Worm (Caenorhabditis elegans) whole organism, late embryonic: ENCODE data around the gene K03B8.14.

Experiments used
- C08G9.2 ChIP-seq: sonication (generic microtip); optimal IDR thresholded peaks from 2 replicates; lab custom pipeline; 2016; ENCODE audit warnings: mild to moderate bottlenecking, missing genetic modification characterization, moderate library complexity, missing compliant biosample characterization
- C38D4.7 ChIP-seq: fragments of 200-800 bp; sonication (Bioruptor generic); optimal IDR thresholded peaks from 2 replicates; lab custom pipeline; 2018; ENCODE audit warnings: mild to moderate bottlenecking, missing genetic modification characterization, moderate library complexity, missing compliant biosample characterization
- F13H6.1 ChIP-seq: sonication (generic microtip); optimal IDR thresholded peaks from 2 replicates; lab custom pipeline; 2016; ENCODE audit warnings: missing genetic modification characterization, missing compliant biosample characterization
- K02D7.2 ChIP-seq: sonication (generic microtip); optimal IDR thresholded peaks from 2 replicates; lab custom pipeline; 2017; ENCODE audit warnings: mild to moderate bottlenecking, missing genetic modification characterization, missing compliant biosample characterization
- T23F11.4 ChIP-seq: fragments of 200-800 bp; sonication (Bioruptor generic); optimal IDR thresholded peaks from 2 replicates; lab custom pipeline; 2018; ENCODE audit warnings: mild to moderate bottlenecking, missing genetic modification characterization, missing compliant biosample characterization
- Y22D7AL.16 ChIP-seq: sonication (generic microtip); optimal IDR thresholded peaks from 2 replicates; lab custom pipeline; 2016; ENCODE audit warnings: missing genetic modification characterization, missing compliant biosample characterization
- ahr-1 ChIP-seq: sonication (generic microtip); optimal IDR thresholded peaks from 2 replicates; lab custom pipeline; 2016; ENCODE audit warnings: missing genetic modification characterization, missing compliant biosample characterization
- ama-1 ChIP-seq: fragments of 150-350 bp; optimal IDR thresholded peaks from 2 replicates; lab custom pipeline; 2014
- ceh-2 ChIP-seq: sonication (generic microtip); optimal IDR thresholded peaks from 2 replicates; lab custom pipeline; 2016; ENCODE audit warnings: missing genotype, missing genetic modification characterization, missing compliant biosample characterization
- ceh-30 ChIP-seq: fragments of 150-350 bp; optimal IDR thresholded peaks from 2 replicates; lab custom pipeline; 2014; ENCODE audit warnings: missing biosample characterization, missing genetic modification characterization
- ceh-31 ChIP-seq: sonication (generic microtip); optimal IDR thresholded peaks from 2 replicates; lab custom pipeline; 2016; ENCODE audit warnings: missing genetic modification characterization, missing compliant biosample characterization
- ceh-34 ChIP-seq: sonication (generic microtip); optimal IDR thresholded peaks from 2 replicates; lab custom pipeline; 2016; ENCODE audit warnings: mild to moderate bottlenecking, missing genetic modification characterization, missing compliant biosample characterization
- ceh-6 ChIP-seq: fragments of 200-800 bp; sonication (Bioruptor generic); optimal IDR thresholded peaks from 2 replicates; lab custom pipeline; 2018; ENCODE audit warnings: mild to moderate bottlenecking, missing genetic modification characterization, missing compliant biosample characterization
- ceh-9 ChIP-seq: sonication (generic microtip); optimal IDR thresholded peaks from 2 replicates; lab custom pipeline; 2016; ENCODE audit warnings: mild to moderate bottlenecking, missing genetic modification characterization, inconsistent platforms, missing compliant biosample characterization
- dve-1 ChIP-seq: sonication (generic microtip); optimal IDR thresholded peaks from 2 replicates; lab custom pipeline; 2017; ENCODE audit warnings: antibody characterized with exemption, mild to moderate bottlenecking, missing genetic modification characterization, missing compliant biosample characterization
- elt-2 ChIP-seq: sonication (generic microtip); optimal IDR thresholded peaks from 2 replicates; lab custom pipeline; 2016; ENCODE audit warnings: missing genetic modification reagents, missing genetic modification characterization, missing compliant biosample characterization
- elt-4 ChIP-seq: sonication (generic microtip); optimal IDR thresholded peaks from 2 replicates; lab custom pipeline; 2016; ENCODE audit warnings: missing genetic modification characterization, missing compliant biosample characterization
- ets-4 ChIP-seq: sonication (generic microtip); optimal IDR thresholded peaks from 2 replicates; lab custom pipeline; 2016; ENCODE audit warnings: missing genetic modification characterization, missing compliant biosample characterization
- fax-1 ChIP-seq: sonication (generic microtip); optimal IDR thresholded peaks from 2 replicates; lab custom pipeline; 2016; ENCODE audit warnings: missing genotype, missing genetic modification characterization, missing compliant biosample characterization
- fkh-10 ChIP-seq: fragments of 150-350 bp; optimal IDR thresholded peaks from 2 replicates; lab custom pipeline; 2014; ENCODE audit warnings: missing biosample characterization, missing genetic modification reagents, missing genetic modification characterization
- fkh-6 ChIP-seq: sonication (generic microtip); optimal IDR thresholded peaks from 2 replicates; lab custom pipeline; 2016; ENCODE audit warnings: missing genetic modification characterization, missing compliant biosample characterization
- gmeb-2 ChIP-seq: sonication (generic microtip); optimal IDR thresholded peaks from 2 replicates; lab custom pipeline; 2016; ENCODE audit warnings: missing genetic modification characterization, inconsistent platforms, missing compliant biosample characterization
- hlh-13 ChIP-seq: fragments of 200-800 bp; sonication (Bioruptor generic); optimal IDR thresholded peaks from 2 replicates; lab custom pipeline; 2018; ENCODE audit warnings: mild to moderate bottlenecking, missing genetic modification characterization, missing compliant biosample characterization
- hlh-15 ChIP-seq: sonication (generic microtip); optimal IDR thresholded peaks from 2 replicates; lab custom pipeline; 2016; ENCODE audit warnings: missing genetic modification characterization, missing compliant biosample characterization
- hlh-30 ChIP-seq: sonication (generic microtip); optimal IDR thresholded peaks from 2 replicates; lab custom pipeline; 2017; ENCODE audit warnings: antibody characterized with exemption, missing genetic modification characterization, missing compliant biosample characterization; ENCODE audit not compliant: insufficient read depth
- lim-6 ChIP-seq: sonication (generic microtip); optimal IDR thresholded peaks from 2 replicates; lab custom pipeline; 2016; ENCODE audit warnings: missing genetic modification characterization, missing compliant biosample characterization
- lin-11 ChIP-seq: fragments of 200-800 bp; sonication (Bioruptor generic); optimal IDR thresholded peaks from 2 replicates; lab custom pipeline; 2018; ENCODE audit warnings: mild to moderate bottlenecking, missing genetic modification characterization, missing compliant biosample characterization
- madf-2 ChIP-seq: sonication (generic microtip); optimal IDR thresholded peaks from 2 replicates; lab custom pipeline; 2017; ENCODE audit warnings: missing genetic modification characterization, missing compliant biosample characterization
- nhr-11 ChIP-seq: fragments of 150-350 bp; optimal IDR thresholded peaks from 2 replicates; lab custom pipeline; 2014; ENCODE audit warnings: missing biosample characterization, missing genetic modification characterization
- nhr-232 ChIP-seq: sonication (generic microtip); optimal IDR thresholded peaks from 2 replicates; lab custom pipeline; 2016; ENCODE audit warnings: missing genetic modification characterization, missing compliant biosample characterization
- npax-4 ChIP-seq: sonication (generic microtip); optimal IDR thresholded peaks from 2 replicates; lab custom pipeline; 2016; ENCODE audit warnings: missing genetic modification characterization, missing compliant biosample characterization
- odd-2 ChIP-seq: sonication (generic microtip); optimal IDR thresholded peaks from 2 replicates; lab custom pipeline; 2017; ENCODE audit warnings: antibody characterized with exemption, mild to moderate bottlenecking, missing genetic modification characterization, missing compliant biosample characterization
- pag-3 ChIP-seq: sonication (generic microtip); optimal IDR thresholded peaks from 2 replicates; lab custom pipeline; 2016; ENCODE audit warnings: missing compliant biosample characterization, missing genetic modification characterization, borderline replicate concordance
- pat-9 ChIP-seq: fragments of 200-800 bp; sonication (Bioruptor generic); optimal IDR thresholded peaks from 2 replicates; lab custom pipeline; 2018; ENCODE audit warnings: mild to moderate bottlenecking, missing genetic modification characterization, moderate library complexity, missing compliant biosample characterization
- pax-1 ChIP-seq: fragments of 150-350 bp; optimal IDR thresholded peaks from 2 replicates; lab custom pipeline; 2014; ENCODE audit warnings: missing biosample characterization, missing genetic modification characterization
- pha-2 ChIP-seq: sonication (generic microtip); optimal IDR thresholded peaks from 2 replicates; lab custom pipeline; 2017; ENCODE audit warnings: mild to moderate bottlenecking, missing genetic modification characterization, missing compliant biosample characterization
- pha-4 ChIP-seq: fragments of 150-350 bp; optimal IDR thresholded peaks from 2 replicates; lab custom pipeline; 2018; ENCODE audit warnings: missing biosample characterization, missing genetic modification reagents, missing genetic modification characterization
- ref-2 ChIP-seq: sonication (generic microtip); optimal IDR thresholded peaks from 2 replicates; lab custom pipeline; 2016; ENCODE audit warnings: missing genetic modification characterization, missing compliant biosample characterization
- rnt-1 ChIP-seq: sonication (generic microtip); optimal IDR thresholded peaks from 2 replicates; lab custom pipeline; 2016; ENCODE audit warnings: missing genetic modification characterization, missing compliant biosample characterization
- sdc-2 ChIP-seq: sonication (generic microtip); optimal IDR thresholded peaks from 2 replicates; lab custom pipeline; 2016; ENCODE audit warnings: missing genotype, missing genetic modification characterization, missing compliant biosample characterization
- syd-9 ChIP-seq: sonication (generic microtip); optimal IDR thresholded peaks from 2 replicates; lab custom pipeline; 2016; ENCODE audit warnings: mild to moderate bottlenecking, missing genetic modification characterization, moderate library complexity, missing compliant biosample characterization
- tbx-2 ChIP-seq: sonication (generic microtip); optimal IDR thresholded peaks from 2 replicates; lab custom pipeline; 2016; ENCODE audit warnings: missing genetic modification characterization, missing compliant biosample characterization
- tbx-7 ChIP-seq: sonication (generic microtip); optimal IDR thresholded peaks from 2 replicates; lab custom pipeline; 2016; ENCODE audit warnings: missing genotype, missing genetic modification characterization, missing compliant biosample characterization
- unc-42 ChIP-seq: sonication (generic microtip); optimal IDR thresholded peaks from 2 replicates; lab custom pipeline; 2016; ENCODE audit warnings: missing genotype, missing genetic modification characterization, missing compliant biosample characterization
- unc-55 ChIP-seq: sonication (generic microtip); optimal IDR thresholded peaks from 2 replicates; lab custom pipeline; 2017; ENCODE audit warnings: missing biosample characterization, missing genetic modification reagents, missing genetic modification characterization
- zip-5 ChIP-seq: sonication (generic microtip); optimal IDR thresholded peaks from 2 replicates; lab custom pipeline; 2016; ENCODE audit warnings: missing genetic modification characterization, missing compliant biosample characterization
- ztf-16 ChIP-seq: sonication (generic microtip); optimal IDR thresholded peaks from 2 replicates; lab custom pipeline; 2017; ENCODE audit warnings: missing genetic modification characterization, missing compliant biosample characterization

The K03B8.14 gene

DNA sequence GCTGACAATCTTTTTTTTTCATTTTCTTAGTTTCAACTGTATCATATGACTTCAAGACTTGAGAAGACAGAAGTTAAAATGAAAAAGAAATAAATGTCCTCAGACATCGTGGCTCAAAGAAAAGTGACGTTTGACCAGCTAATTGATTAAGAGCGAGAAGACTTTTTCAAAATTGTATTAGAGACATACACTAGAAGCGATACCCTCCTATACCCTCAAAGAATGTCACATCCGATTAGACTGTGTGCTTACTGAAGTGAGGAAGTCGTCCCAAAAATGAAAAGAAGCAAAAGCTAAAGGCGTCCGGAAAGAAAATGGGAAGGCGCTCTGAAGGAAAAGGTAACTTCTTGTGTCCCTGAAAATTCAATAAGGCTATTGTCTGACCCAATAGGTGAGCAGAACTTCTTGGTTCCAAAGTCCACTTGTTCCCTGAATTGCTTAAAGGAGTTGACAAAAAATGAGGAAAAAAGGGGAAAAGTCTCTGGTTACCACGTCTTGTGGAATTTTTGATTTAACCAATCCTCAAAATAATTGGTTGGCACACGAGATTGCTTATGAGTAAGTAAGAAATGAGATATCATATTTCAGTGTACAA lies 17.9 kb upstream of the K03B8.14 start:
- TF ChIP-seq unc-42 (tag; lab: Kevin White, UChicago), result peak; percentile 52
- no peak for TF ChIP-seq fkh-10
- TF ChIP-seq ceh-31 (tag; lab: Kevin White, UChicago), result no peak
- TF ChIP-seq, all 69 proteins: peak for 1

DNA sequence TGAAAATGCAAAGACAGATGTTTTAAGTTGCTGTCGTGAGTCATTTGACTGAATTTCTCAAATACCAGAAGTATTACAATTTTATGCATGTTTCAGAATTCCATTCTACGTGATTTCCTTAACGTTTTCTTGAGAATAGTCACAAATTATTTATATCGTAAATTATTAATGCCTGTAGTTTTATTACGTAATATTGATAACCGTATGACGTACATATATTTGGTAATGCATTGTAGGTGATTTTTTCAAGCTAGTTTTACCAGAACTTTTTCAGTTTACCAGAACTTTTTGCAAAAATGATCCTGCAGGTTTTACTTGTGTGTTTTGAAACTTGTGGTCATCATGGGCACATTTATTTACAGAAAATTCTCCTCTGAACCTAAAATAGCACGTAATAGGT lies 16.4 kb upstream of the K03B8.14 start:
- no peak for TF ChIP-seq hlh-13 (GFP tag; lab: Kevin White, UChicago)
- no peak for TF ChIP-seq ahr-1 (tag; lab: Kevin White, UChicago)
- TF ChIP-seq ceh-9 (tag; lab: Kevin White, UChicago), result no peak
- no peak for TF ChIP-seq C08G9.2 (tag; lab: Kevin White, UChicago)
- TF ChIP-seq ceh-34 (tag; lab: Kevin White, UChicago), result no peak
- no peak for TF ChIP-seq npax-4 (tag; lab: Kevin White, UChicago)
- no peak for TF ChIP-seq F13H6.1 (tag; lab: Kevin White, UChicago)
- TF ChIP-seq, all 69 proteins: peak for 0

DNA sequence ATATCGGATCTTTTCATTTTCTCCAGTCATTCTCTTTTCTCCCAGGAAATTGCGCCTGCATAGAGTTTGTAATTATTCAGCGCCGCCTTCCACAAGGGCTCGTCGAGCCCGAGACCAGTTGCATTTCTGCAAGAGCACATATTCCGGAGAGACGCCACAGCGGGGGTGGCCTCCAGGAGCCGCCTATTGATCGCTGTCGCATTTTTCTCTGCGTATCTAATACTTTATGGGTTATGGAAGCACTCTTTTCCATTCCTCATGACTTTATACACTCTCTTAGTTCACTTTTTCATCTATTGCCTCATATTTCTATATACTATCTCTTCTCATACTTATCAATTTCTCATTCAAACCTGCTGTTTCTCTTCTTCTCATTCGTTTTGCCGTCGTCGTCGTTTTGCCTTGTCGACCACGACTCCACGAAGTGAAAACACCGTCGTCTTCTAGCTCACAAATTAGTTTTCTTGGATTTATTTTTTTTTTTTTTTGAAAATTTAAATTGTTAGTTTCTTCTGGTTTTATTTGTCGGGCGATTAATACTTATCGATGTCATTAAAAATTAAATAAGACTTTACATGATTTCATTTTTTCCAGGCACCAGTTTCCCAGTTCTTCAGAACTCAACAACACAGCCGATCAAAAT lies 15.0 kb upstream of the K03B8.14 start, which contains the start of gene cnb-1:
Gene cnb-1, plus strand, starts transcription at position 593 of the 643 bp plus-strand sequence.
- TF ChIP-seq pat-9 (tag; lab: Kevin White, UChicago) (no peak), hlh-13 (GFP tag; lab: Kevin White, UChicago) (no peak), ceh-30 (tag; lab: Kevin White, UChicago) (no peak), pha-2 (tag; lab: Kevin White, UChicago) (no peak), ceh-9 (tag; lab: Kevin White, UChicago) (no peak), elt-2 (no peak), rnt-1 (tag; lab: Kevin White, UChicago) (peak; percentile 38), ceh-2 (peak; percentile 61), unc-55 (GFP tag; lab: Kevin White, UChicago) (peak; percentile 82), hlh-30 (tag; lab: Kevin White, UChicago) (peak; percentile 54), K02D7.2 (tag; lab: Kevin White, UChicago) (no peak), C38D4.7 (GFP tag; lab: Kevin White, UChicago) (no peak), madf-2 (tag; lab: Kevin White, UChicago) (no peak), T23F11.4 (no peak), hlh-15 (tag; lab: Kevin White, UChicago) (no peak), pag-3 (tag; lab: Kevin White, UChicago) (no peak), ceh-6 (GFP tag; lab: Kevin White, UChicago) (no peak), nhr-232 (tag; lab: Kevin White, UChicago) (no peak), ets-4 (no peak), ama-1 (lab: Kevin White, UChicago) (no peak), zip-5 (peak; percentile 9), C08G9.2 (tag; lab: Kevin White, UChicago) (peak; percentile 32), fkh-6 (tag; lab: Kevin White, UChicago) (no peak), gmeb-2 (tag; lab: Kevin White, UChicago) (no peak), ref-2 (peak; percentile 69), nhr-11 (tag; lab: Kevin White, UChicago) (no peak), tbx-2 (peak; percentile 75), elt-4 (no peak), dve-1 (tag; lab: Kevin White, UChicago) (no peak), Y22D7AL.16 (tag; lab: Kevin White, UChicago) (no peak), ahr-1 (tag; lab: Kevin White, UChicago) (no peak), tbx-7 (tag; lab: Kevin White, UChicago) (no peak), ceh-31 (tag; lab: Kevin White, UChicago) (peak; percentile 85), fax-1 (no peak), pha-4 (tag; lab: Kevin White, UChicago) (no peak), odd-2 (no peak), syd-9 (tag; lab: Kevin White, UChicago) (peak; percentile 33), unc-42 (tag; lab: Kevin White, UChicago) (peak; percentile 48), sdc-2 (tag; lab: Kevin White, UChicago) (peak; percentile 13), lim-6 (peak; percentile 16), lin-11 (tag; lab: Kevin White, UChicago) (no peak), ztf-16 (tag; lab: Kevin White, UChicago) (no peak), npax-4 (tag; lab: Kevin White, UChicago) (no peak), pax-1 (tag; lab: Kevin White, UChicago) (no peak)
